Worm (Caenorhabditis elegans) whole organism, L2 larva: ENCODE data around the gene R10E8.1.

Experiments used
- C34F6.9 ChIP-seq: fragments of 150-350 bp; optimal IDR thresholded peaks from 2 replicates; lab custom pipeline; 2014; ENCODE audit warnings: missing biosample characterization, missing genetic modification characterization
- R02D3.7 ChIP-seq: fragments of 150-350 bp; optimal IDR thresholded peaks from 2 replicates; lab custom pipeline; 2014; ENCODE audit warnings: missing biosample characterization, missing genetic modification characterization
- ZK546.5 ChIP-seq: sonication (generic microtip); optimal IDR thresholded peaks from 2 replicates; lab custom pipeline; 2017; ENCODE audit warnings: missing biosample characterization, missing genetic modification characterization
- ama-1 ChIP-seq: fragments of 150-350 bp; optimal IDR thresholded peaks from 2 replicates; lab custom pipeline; 2018; ENCODE audit warnings: inconsistent platforms
- blmp-1 ChIP-seq: sonication (generic microtip); optimal IDR thresholded peaks from 2 replicates; lab custom pipeline; 2017; ENCODE audit warnings: missing genetic modification characterization, mild to moderate bottlenecking, missing compliant biosample characterization, antibody characterized with exemption, moderate library complexity; ENCODE audit not compliant: insufficient read depth
- ceh-16 ChIP-seq: fragments of 150-350 bp; optimal IDR thresholded peaks from 2 replicates; lab custom pipeline; 2014; ENCODE audit warnings: missing biosample characterization, missing genetic modification characterization
- crh-2 ChIP-seq: sonication (generic microtip); optimal IDR thresholded peaks from 2 replicates; lab custom pipeline; 2017; ENCODE audit warnings: missing biosample characterization, missing genetic modification characterization
- dmd-4 ChIP-seq: sonication (generic microtip); optimal IDR thresholded peaks from 2 replicates; lab custom pipeline; 2017; ENCODE audit warnings: missing biosample characterization, missing genetic modification characterization
- egl-27 ChIP-seq: sonication (generic microtip); optimal IDR thresholded peaks from 3 replicates; lab custom pipeline; 2017; ENCODE audit warnings: missing biosample characterization, missing genetic modification reagents, missing genetic modification characterization
- elt-1 ChIP-seq: fragments of 150-350 bp; optimal IDR thresholded peaks from 2 replicates; lab custom pipeline; 2014; ENCODE audit warnings: missing biosample characterization, missing genetic modification characterization
- elt-3 ChIP-seq: sonication (generic microtip); optimal IDR thresholded peaks from 2 replicates; lab custom pipeline; 2017; ENCODE audit warnings: missing biosample characterization, missing genetic modification characterization
- fos-1 ChIP-seq: fragments of 150-350 bp; optimal IDR thresholded peaks from 2 replicates; lab custom pipeline; 2014; ENCODE audit warnings: missing biosample characterization, missing genetic modification characterization
- gmeb-1 ChIP-seq: fragments of 150-350 bp; optimal IDR thresholded peaks from 2 replicates; lab custom pipeline; 2014; ENCODE audit warnings: missing biosample characterization, missing genetic modification characterization
- lin-11 ChIP-seq: fragments of 150-350 bp; sonication (generic microtip); optimal IDR thresholded peaks from 2 replicates; lab custom pipeline; 2014; ENCODE audit warnings: missing biosample characterization, missing genetic modification characterization, inconsistent platforms, mixed read lengths
- lin-13 ChIP-seq: fragments of 150-350 bp; optimal IDR thresholded peaks from 2 replicates; lab custom pipeline; 2014; ENCODE audit warnings: missing biosample characterization, missing genetic modification reagents, missing genetic modification characterization
- lsy-2 ChIP-seq, 2 experiments: fragments of 150-350 bp in 1 of 2; sonication (generic microtip) in 1 of 2; optimal IDR thresholded peaks; 2 replicates each; lab custom pipeline; 2014 to 2017; ENCODE audit warnings: missing biosample characterization in 2 of 2, missing genetic modification characterization in 2 of 2
- mab-5 ChIP-seq: fragments of 150-350 bp; optimal IDR thresholded peaks from 2 replicates; lab custom pipeline; 2014; ENCODE audit warnings: missing biosample characterization, missing genetic modification characterization
- mbf-1 ChIP-seq: sonication (generic microtip); optimal IDR thresholded peaks from 2 replicates; lab custom pipeline; 2017; ENCODE audit warnings: missing biosample characterization, missing genetic modification characterization
- mdl-1 ChIP-seq, 2 experiments: fragments of 150-350 bp in 1 of 2; sonication (generic microtip) in 1 of 2; optimal IDR thresholded peaks; 2 replicates each; lab custom pipeline; 2017; ENCODE audit warnings: missing biosample characterization in 2 of 2, missing genetic modification characterization in 2 of 2
- nhr-11 ChIP-seq: fragments of 150-350 bp; optimal IDR thresholded peaks from 2 replicates; lab custom pipeline; 2014; ENCODE audit warnings: missing biosample characterization, missing genetic modification characterization
- nhr-12 ChIP-seq: fragments of 150-350 bp; optimal IDR thresholded peaks from 2 replicates; lab custom pipeline; 2014; ENCODE audit warnings: missing biosample characterization, missing genetic modification characterization
- nhr-129 ChIP-seq: fragments of 150-350 bp; optimal IDR thresholded peaks from 2 replicates; lab custom pipeline; 2014; ENCODE audit warnings: missing biosample characterization, missing genetic modification characterization
- nhr-21 ChIP-seq: fragments of 150-350 bp; optimal IDR thresholded peaks from 2 replicates; lab custom pipeline; 2014; ENCODE audit warnings: missing biosample characterization, missing genetic modification characterization
- nhr-23 ChIP-seq: fragments of 150-350 bp; optimal IDR thresholded peaks from 2 replicates; lab custom pipeline; 2014; ENCODE audit warnings: missing biosample characterization, missing genetic modification reagents, missing genetic modification characterization
- nhr-237 ChIP-seq: fragments of 150-350 bp; optimal IDR thresholded peaks from 2 replicates; lab custom pipeline; 2014; ENCODE audit warnings: missing biosample characterization, missing genetic modification characterization
- nhr-25 ChIP-seq: fragments of 150-350 bp; sonication (generic microtip); optimal IDR thresholded peaks from 3 replicates; lab custom pipeline; 2014; ENCODE audit warnings: missing biosample characterization, missing genetic modification characterization
- nhr-77 ChIP-seq: fragments of 150-350 bp; optimal IDR thresholded peaks from 2 replicates; lab custom pipeline; 2014; ENCODE audit warnings: missing biosample characterization, missing genetic modification characterization
- peb-1 ChIP-seq: fragments of 150-350 bp; optimal IDR thresholded peaks from 2 replicates; lab custom pipeline; 2014; ENCODE audit warnings: missing biosample characterization, missing genetic modification characterization
- sem-4 ChIP-seq: fragments of 150-350 bp; optimal IDR thresholded peaks from 2 replicates; lab custom pipeline; 2014; ENCODE audit warnings: missing biosample characterization, missing genetic modification reagents, missing genetic modification characterization
- sma-3 ChIP-seq: sonication (generic microtip); optimal IDR thresholded peaks from 2 replicates; lab custom pipeline; 2016; ENCODE audit warnings: missing genetic modification reagents, missing genetic modification characterization, missing compliant biosample characterization
- sma-9 ChIP-seq, 2 experiments: fragments of 150-350 bp in 1 of 2; sonication (generic microtip) in 1 of 2; optimal IDR thresholded peaks; 2 replicates each; lab custom pipeline; 2014 to 2016; ENCODE audit warnings: missing genetic modification characterization in 2 of 2, mild to moderate bottlenecking in 1 of 2, missing biosample characterization in 1 of 2, missing compliant biosample characterization in 1 of 2, missing genetic modification reagents in 1 of 2, moderate library complexity in 1 of 2
- snpc-4 ChIP-seq: fragments of 150-350 bp; optimal IDR thresholded peaks from 2 replicates; lab custom pipeline; 2014; ENCODE audit warnings: missing biosample characterization, missing genetic modification characterization
- unc-39 ChIP-seq: fragments of 150-350 bp; optimal IDR thresholded peaks from 2 replicates; lab custom pipeline; 2014; ENCODE audit warnings: missing biosample characterization, missing genetic modification characterization
- unc-62 ChIP-seq: fragments of 150-350 bp; optimal IDR thresholded peaks from 2 replicates; lab custom pipeline; 2014; ENCODE audit warnings: missing biosample characterization, missing genetic modification reagents, missing genetic modification characterization
- zag-1 ChIP-seq: fragments of 150-350 bp; optimal IDR thresholded peaks from 2 replicates; lab custom pipeline; 2014; ENCODE audit warnings: missing biosample characterization, missing genetic modification characterization
- ztf-1 ChIP-seq: fragments of 200-800 bp; sonication (Bioruptor generic); conservative IDR thresholded peaks from 2 replicates; pipeline ENCODE4 v1.3.6; 2022; ENCODE audit warnings: missing genetic modification characterization, missing compliant biosample characterization
- ztf-11 ChIP-seq: sonication (generic microtip); optimal IDR thresholded peaks from 2 replicates; lab custom pipeline; 2017; ENCODE audit warnings: missing biosample characterization, missing genetic modification characterization
- ztf-4 ChIP-seq: fragments of 150-350 bp; optimal IDR thresholded peaks from 2 replicates; lab custom pipeline; 2014; ENCODE audit warnings: missing biosample characterization, missing genetic modification characterization

The R10E8.1 gene

ce11 chrV:18252239-18252638 is at the start of gene R10E8.1:
Gene R10E8.1, minus strand, starts transcription at chrV:18252416.
- TF ChIP-seq nhr-21 (tag; lab: Kevin White, UChicago) = no peak
- no peak for TF ChIP-seq mdl-1 (tag; optimal IDR thresholded peaks at IDR 0.05; lab: Kevin White, UChicago)
- TF ChIP-seq unc-39 (tag; lab: Kevin White, UChicago) = no peak
- no peak for TF ChIP-seq lin-13 (GFP tag; lab: Kevin White, UChicago)
- TF ChIP-seq nhr-129 (tag; lab: Kevin White, UChicago) = no peak
- TF ChIP-seq crh-2 (tag; lab: Kevin White, UChicago) = peak; percentile 4
- TF ChIP-seq ztf-11 (tag; lab: Kevin White, UChicago) = no peak
- TF ChIP-seq fos-1 = peak; percentile 73
- no peak for TF ChIP-seq elt-1 (tag; lab: Kevin White, UChicago)
- TF ChIP-seq, all 48 proteins: peak for 2

- no peak for TF ChIP-seq nhr-237 (tag; lab: Kevin White, UChicago)
- no peak for TF ChIP-seq nhr-23 (tag; lab: Kevin White, UChicago)
- TF ChIP-seq dmd-4 = no peak
- no peak for TF ChIP-seq sma-3 (GFP tag; lab: Kevin White, UChicago)
- no peak for TF ChIP-seq lin-13 (GFP tag; lab: Kevin White, UChicago)
- no peak for TF ChIP-seq nhr-12
- TF ChIP-seq nhr-25 = no peak
- no peak for TF ChIP-seq blmp-1 (tag; lab: Kevin White, UChicago)
- TF ChIP-seq unc-62 = no peak
- TF ChIP-seq nhr-11 = no peak
- TF ChIP-seq elt-1 (tag; lab: Kevin White, UChicago) = no peak
- no peak for TF ChIP-seq unc-39 (tag; lab: Kevin White, UChicago)
- TF ChIP-seq mdl-1 (tag; optimal IDR thresholded peaks at IDR 0.05; lab: Kevin White, UChicago) = no peak
- TF ChIP-seq ceh-16 (tag; lab: Kevin White, UChicago) = no peak
Observed at ce11 chrV:18299313-18299712, 47.1 kb upstream of the R10E8.1 start.

ce11 chrV:18298506-18298905 is 46.3 kb upstream of the R10E8.1 start, which contains the start of gene Y51A2A.5:
Gene Y51A2A.5, plus strand, starts transcription at chrV:18298806.
- no peak for TF ChIP-seq nhr-12
- TF ChIP-seq crh-2 (tag; lab: Kevin White, UChicago) = no peak
- TF ChIP-seq ama-1 (lab: Kevin White, UChicago) = no peak
- no peak for TF ChIP-seq nhr-11
- TF ChIP-seq peb-1 (tag; lab: Kevin White, UChicago) = no peak
- no peak for TF ChIP-seq ztf-1 (GFP tag; lab: Robert Waterston, UW)
- TF ChIP-seq lin-11 (tag; lab: Kevin White, UChicago) = no peak
- TF ChIP-seq fos-1 = no peak
- no peak for TF ChIP-seq mab-5 (tag; lab: Kevin White, UChicago)
- TF ChIP-seq dmd-4 = no peak
- no peak for TF ChIP-seq elt-3 (tag; lab: Kevin White, UChicago)
- no peak for TF ChIP-seq C34F6.9 (tag; lab: Kevin White, UChicago)
- TF ChIP-seq ZK546.5 (tag; lab: Kevin White, UChicago) = no peak
- TF ChIP-seq ceh-16 (tag; lab: Kevin White, UChicago) = no peak
- no peak for TF ChIP-seq snpc-4 (tag; lab: Kevin White, UChicago)
- no peak for TF ChIP-seq gmeb-1 (tag; lab: Kevin White, UChicago)
- TF ChIP-seq nhr-23 (tag; lab: Kevin White, UChicago) = no peak
- no peak for TF ChIP-seq nhr-25
- TF ChIP-seq, all 48 proteins: peak for 0

ce11 chrV:18292295-18292694 is 40.1 kb upstream of the R10E8.1 start, which contains the start of gene Y51A2A.12:
Gene Y51A2A.12, plus strand, starts transcription at chrV:18292595.
- TF ChIP-seq zag-1 (tag; lab: Kevin White, UChicago) (no peak), C34F6.9 (tag; lab: Kevin White, UChicago) (no peak), ama-1 (lab: Kevin White, UChicago) (no peak), blmp-1 (tag; lab: Kevin White, UChicago) (no peak), sem-4 (tag; lab: Kevin White, UChicago) (no peak), nhr-237 (tag; lab: Kevin White, UChicago) (no peak), sma-9 (GFP tag; optimal IDR thresholded peaks at IDR 0.05; lab: Kevin White, UChicago) (no peak), sma-9 (tag; optimal IDR thresholded peaks at IDR 0.05; lab: Kevin White, UChicago) (no peak), egl-27 (tag; lab: Kevin White, UChicago) (no peak), mab-5 (tag; lab: Kevin White, UChicago) (no peak), ztf-4 (tag; lab: Kevin White, UChicago) (no peak), nhr-12 (no peak), unc-62 (no peak), gmeb-1 (tag; lab: Kevin White, UChicago) (no peak), R02D3.7 (tag; lab: Kevin White, UChicago) (no peak), nhr-77 (tag; lab: Kevin White, UChicago) (no peak), lsy-2 (tag; optimal IDR thresholded peaks at IDR 0.05; lab: Kevin White, UChicago) (no peak), mbf-1 (tag; lab: Kevin White, UChicago) (no peak), ceh-16 (tag; lab: Kevin White, UChicago) (no peak)
- TF ChIP-seq, all 48 proteins: peak for 0
